Fruit fly (Drosophila melanogaster) whole organism, wandering third instar larva: ENCODE data around the gene CG12299.

Experiments used
- Abd-B ChIP-seq: fragments of >200 bp; optimal IDR thresholded peaks from 2 replicates; lab custom pipeline; 2017; ENCODE audit warnings: missing biosample characterization, missing genetic modification characterization
- CG32264 ChIP-seq: fragments of 200-800 bp; sonication (Bioruptor generic); optimal IDR thresholded peaks from 2 replicates; lab custom pipeline; 2016; ENCODE audit warnings: missing biosample characterization, missing genetic modification characterization
- CG9705 ChIP-seq: fragments of 200-800 bp; sonication (Bioruptor generic); optimal IDR thresholded peaks from 2 replicates; lab custom pipeline; 2018; ENCODE audit warnings: missing biosample characterization, mild to moderate bottlenecking, missing genetic modification characterization
- Dfd ChIP-seq: fragments of >200 bp; optimal IDR thresholded peaks from 2 replicates; lab custom pipeline; 2017; ENCODE audit warnings: missing biosample characterization, missing genetic modification characterization
- Hr78 ChIP-seq: fragments of >200 bp; optimal IDR thresholded peaks from 2 replicates; lab custom pipeline; 2017; ENCODE audit warnings: missing biosample characterization, missing genetic modification characterization
- dl ChIP-seq, 2 experiments: fragments of 175-275, 200-275 bp in 1 of 2; fragments of 200-275 bp in 1 of 2; sonication (Bioruptor generic); optimal IDR thresholded peaks; lab custom pipeline; 2018; ENCODE audit warnings: mild to moderate bottlenecking in 2 of 2, missing biosample characterization in 2 of 2, missing genetic modification characterization in 2 of 2, moderate library complexity in 2 of 2; ENCODE audit not compliant: partially characterized antibody in 2 of 2, insufficient read depth in 1 of 2
- fru ChIP-seq: fragments of 200-800 bp; sonication (Bioruptor generic); optimal IDR thresholded peaks from 3 replicates; lab custom pipeline; 2016; ENCODE audit warnings: missing biosample characterization, mild to moderate bottlenecking, missing genetic modification characterization
- pan ChIP-seq: fragments of >200 bp; optimal IDR thresholded peaks from 2 replicates; lab custom pipeline; 2017
- tai ChIP-seq: sonication (Bioruptor generic); optimal IDR thresholded peaks from 2 replicates; lab custom pipeline; 2016; ENCODE audit warnings: missing biosample characterization, missing genetic modification characterization
- usp ChIP-seq: fragments of >200 bp; optimal IDR thresholded peaks from 2 replicates; lab custom pipeline; 2017; ENCODE audit warnings: missing biosample characterization, missing genetic modification characterization
- woc ChIP-seq: sonication (Bioruptor generic); optimal IDR thresholded peaks from 2 replicates; lab custom pipeline; 2016; ENCODE audit warnings: missing biosample characterization, mild to moderate bottlenecking, missing genetic modification characterization

- TF ChIP-seq CG9705: no peak
- TF ChIP-seq pan (lab: Kevin White, UChicago): no peak
- TF ChIP-seq tai (GFP tag; lab: Kevin White, UChicago): no peak
- peak in 1 of 2 experiments; percentile 38 for TF ChIP-seq dl (GFP tag; optimal IDR thresholded peaks at IDR 0.05; lab: Kevin White, UChicago; ENCODE audit: insufficient read depth in 1 of 2, partially characterized antibody in 2 of 2)
- no peak for TF ChIP-seq Dfd (GFP tag; lab: Kevin White, UChicago)
- TF ChIP-seq CG32264: no peak
- TF ChIP-seq woc (GFP tag; lab: Kevin White, UChicago): no peak
- no peak for TF ChIP-seq fru
- no peak for TF ChIP-seq Hr78 (GFP tag; lab: Kevin White, UChicago)
- no peak for TF ChIP-seq Abd-B (GFP tag; lab: Kevin White, UChicago)
- TF ChIP-seq usp (GFP tag; lab: Kevin White, UChicago): no peak
Measured at dm6 chr2L:10757038-10757685, 20.0 kb downstream of the CG12299 start.
